Fruit fly (Drosophila melanogaster) whole organism, embryonic: ENCODE measurements around the gene Mgat4b.
A peak's percentile ranks its signal among the peaks of the same experiment; 100 is the strongest.

ENCODE experiments used
- ATbp ChIP-seq: fragments of 200-800 bp; sonication (Bioruptor generic); optimal IDR thresholded peaks from 2 replicates; lab custom pipeline; 2017; ENCODE audit warnings: missing biosample characterization, mild to moderate bottlenecking, missing genetic modification characterization, missing genetic modification reagents
- Ada2b ChIP-seq: fragments of 200-800 bp; sonication (Bioruptor generic); IDR thresholded peaks from 2 replicates; pipeline ENCODE4 v1.3.6; 2022; ENCODE audit warnings: missing biosample characterization, missing genetic modification characterization
- Aef1 ChIP-seq: fragments of 200-800 bp; sonication (Bioruptor generic); IDR thresholded peaks from 3 replicates; pipeline ENCODE4 v1.3.6; 2022; ENCODE audit warnings: missing biosample characterization, missing genetic modification characterization
- CG11085 ChIP-seq: fragments of 200-800 bp; sonication (Bioruptor generic); IDR thresholded peaks from 2 replicates; pipeline ENCODE4 v1.3.6; 2022; ENCODE audit warnings: missing biosample characterization, missing genetic modification characterization
- CG11093 ChIP-seq: fragments of 200-800 bp; sonication (Bioruptor generic); IDR thresholded peaks from 3 replicates; pipeline ENCODE4 v1.3.6; 2022; ENCODE audit warnings: missing biosample characterization, missing genetic modification characterization
- CG14860 ChIP-seq: fragments of 200-800 bp; sonication (Bioruptor generic); IDR thresholded peaks from 3 replicates; pipeline ENCODE4 v1.3.6; 2022; ENCODE audit warnings: missing biosample characterization, missing genetic modification characterization; ENCODE audit not compliant: partially characterized antibody
- CG15011 ChIP-seq: fragments of 200-800 bp; sonication (Bioruptor generic); optimal IDR thresholded peaks from 3 replicates; lab custom pipeline; 2018; ENCODE audit warnings: missing biosample characterization, mild to moderate bottlenecking, missing genetic modification characterization
- CG17328 ChIP-seq: fragments of 200-800 bp; sonication (Bioruptor generic); IDR thresholded peaks from 2 replicates; pipeline ENCODE4 v1.3.6; 2022; ENCODE audit warnings: missing biosample characterization, missing genetic modification characterization
- CG1832 ChIP-seq: fragments of 200-800 bp; sonication (Bioruptor generic); optimal IDR thresholded peaks from 2 replicates; lab custom pipeline; 2017; ENCODE audit warnings: missing biosample characterization, mild to moderate bottlenecking, missing genetic modification characterization, inconsistent platforms
- CG2199 ChIP-seq: fragments of 200-800 bp; sonication (Bioruptor generic); IDR thresholded peaks from 3 replicates; pipeline ENCODE4 v1.3.6; 2022; ENCODE audit warnings: missing biosample characterization, missing genetic modification characterization
- CG32532 ChIP-seq: fragments of 200-800 bp; sonication (Bioruptor generic); IDR thresholded peaks from 2 replicates; pipeline ENCODE4 v1.3.6; 2022; ENCODE audit warnings: missing biosample characterization, missing genetic modification characterization
- CG33213 ChIP-seq: fragments of 200-800 bp; sonication (Bioruptor generic); optimal IDR thresholded peaks from 3 replicates; lab custom pipeline; 2016; ENCODE audit warnings: missing biosample characterization, missing genetic modification characterization
- CG3407 ChIP-seq: fragments of 200-800 bp; sonication (Bioruptor generic); optimal IDR thresholded peaks from 2 replicates; lab custom pipeline; 2018; ENCODE audit warnings: missing biosample characterization, mild to moderate bottlenecking, missing genetic modification characterization
- CG4404 ChIP-seq: fragments of 200-800 bp; sonication (Bioruptor generic); IDR thresholded peaks from 2 replicates; pipeline ENCODE4 v1.3.6; 2022; ENCODE audit warnings: missing biosample characterization, missing genetic modification characterization
- CG5245 ChIP-seq: fragments of 200-800 bp; sonication (Bioruptor generic); optimal IDR thresholded peaks from 3 replicates; lab custom pipeline; 2016; ENCODE audit warnings: missing biosample characterization, missing genetic modification characterization
- CG6272 ChIP-seq: fragments of 200-800 bp; sonication (Bioruptor generic); IDR thresholded peaks from 2 replicates; pipeline ENCODE4 v1.3.6; 2022; ENCODE audit warnings: missing biosample characterization, missing genetic modification characterization
- CG6813 ChIP-seq: fragments of 200-800 bp; sonication (Bioruptor generic); optimal IDR thresholded peaks from 2 replicates; lab custom pipeline; 2017; ENCODE audit warnings: missing biosample characterization, missing genetic modification characterization, mild to moderate bottlenecking, moderate library complexity, missing genetic modification reagents
- CG8765 ChIP-seq: fragments of 200-800 bp; sonication (Bioruptor generic); IDR thresholded peaks from 2 replicates; pipeline ENCODE4 v1.3.6; 2022; ENCODE audit warnings: missing biosample characterization, missing genetic modification characterization
- CG9437 ChIP-seq: fragments of 200-800 bp; sonication (Bioruptor generic); optimal IDR thresholded peaks from 2 replicates; lab custom pipeline; 2018; ENCODE audit warnings: missing biosample characterization, mild to moderate bottlenecking, missing genetic modification characterization
- Dbx ChIP-seq: fragments of 200-800 bp; sonication (Bioruptor generic); IDR thresholded peaks from 3 replicates; pipeline ENCODE4 v1.3.6; 2022; ENCODE audit warnings: missing biosample characterization, missing genetic modification characterization
- Hmr ChIP-seq: fragments of 200-800 bp; sonication (Bioruptor generic); optimal IDR thresholded peaks from 3 replicates; lab custom pipeline; 2017; ENCODE audit warnings: mild to moderate bottlenecking, missing biosample characterization, missing genetic modification reagents, missing genetic modification characterization
- Hr78 ChIP-seq, 2 experiments: fragments of 200-800 bp in 1 of 2; fragments of >200 bp in 1 of 2; sonication (Bioruptor generic) in 1 of 2; optimal IDR thresholded peaks; 2 replicates each; lab custom pipeline; 2017 to 2019; ENCODE audit warnings: missing biosample characterization in 2 of 2, missing genetic modification characterization in 2 of 2, mild to moderate bottlenecking in 1 of 2, moderate library complexity in 1 of 2
- Optix ChIP-seq: fragments of 200-800 bp; sonication (Bioruptor generic); IDR thresholded peaks from 3 replicates; pipeline ENCODE4 v1.3.6; 2022; ENCODE audit warnings: missing biosample characterization, missing genetic modification characterization
- PHDP ChIP-seq: fragments of 200-800 bp; sonication (Bioruptor generic); optimal IDR thresholded peaks from 3 replicates; lab custom pipeline; 2018; ENCODE audit warnings: missing biosample characterization, mild to moderate bottlenecking, missing genetic modification characterization, moderate library complexity
- Pdp1 ChIP-seq, 2 experiments: fragments of 200-800 bp; sonication (Bioruptor generic); optimal IDR thresholded peaks; 3 replicates each; lab custom pipeline; 2016; ENCODE audit warnings: missing biosample characterization in 2 of 2, missing genetic modification characterization in 2 of 2, mild to moderate bottlenecking in 1 of 2, moderate library complexity in 1 of 2
- Ptx1 ChIP-seq: fragments of 200-800 bp; sonication (Bioruptor generic); IDR thresholded peaks from 2 replicates; pipeline ENCODE4 v1.3.6; 2022; ENCODE audit warnings: missing biosample characterization, missing genetic modification characterization
- Sin3A ChIP-seq: fragments of >200 bp; optimal IDR thresholded peaks from 2 replicates; lab custom pipeline; 2018
- Sox102F ChIP-seq: fragments of 200-800 bp; sonication (Bioruptor generic); optimal IDR thresholded peaks from 2 replicates; lab custom pipeline; 2018; ENCODE audit warnings: missing biosample characterization, mild to moderate bottlenecking, missing genetic modification characterization, moderate library complexity
- Stat92E ChIP-seq, 3 experiments: fragments of >200 bp in 2 of 3; fragments of 200-800 bp in 1 of 3; sonication (Bioruptor generic) in 1 of 3; optimal IDR thresholded peaks; 2 replicates each; lab custom pipeline; 2017 to 2019; ENCODE audit warnings: missing biosample characterization in 3 of 3, missing genetic modification characterization in 3 of 3, mild to moderate bottlenecking in 1 of 3, moderate library complexity in 1 of 3
- Xbp1 ChIP-seq: fragments of 200-800 bp; sonication (Bioruptor generic); optimal IDR thresholded peaks from 3 replicates; lab custom pipeline; 2016; ENCODE audit warnings: missing biosample characterization, mild to moderate bottlenecking, missing genetic modification characterization
- Xrp1 ChIP-seq: fragments of 200-800 bp; sonication (Bioruptor generic); IDR thresholded peaks from 2 replicates; pipeline ENCODE4 v1.3.6; 2022; ENCODE audit warnings: missing biosample characterization, missing genetic modification characterization
- ap ChIP-seq: fragments of 200-800 bp; sonication (Bioruptor generic); IDR thresholded peaks from 2 replicates; pipeline ENCODE4 v1.3.6; 2022; ENCODE audit warnings: missing biosample characterization, missing genetic modification characterization
- dpn ChIP-seq, 2 experiments: fragments of 200-800 bp; sonication (Bioruptor generic); optimal IDR thresholded peaks; 3 replicates each; lab custom pipeline; 2016; ENCODE audit warnings: missing biosample characterization in 2 of 2, missing genetic modification characterization in 2 of 2
- emc ChIP-seq: fragments of 200-800 bp; sonication (Bioruptor generic); optimal IDR thresholded peaks from 2 replicates; lab custom pipeline; 2016; ENCODE audit warnings: missing biosample characterization, missing genetic modification characterization
- eyg ChIP-seq: fragments of 200-800 bp; sonication (Bioruptor generic); optimal IDR thresholded peaks from 3 replicates; lab custom pipeline; 2016; ENCODE audit warnings: missing biosample characterization, missing genetic modification characterization
- fd64A ChIP-seq: fragments of 200-800 bp; sonication (Bioruptor generic); optimal IDR thresholded peaks from 3 replicates; lab custom pipeline; 2018; ENCODE audit warnings: missing biosample characterization, mild to moderate bottlenecking, missing genetic modification characterization
- ftz-f1 ChIP-seq: fragments of 200-800 bp; sonication (Bioruptor generic); optimal IDR thresholded peaks from 2 replicates; lab custom pipeline; 2016; ENCODE audit warnings: missing biosample characterization, missing genetic modification characterization
- fu2 ChIP-seq: fragments of 200-800 bp; sonication (Bioruptor generic); optimal IDR thresholded peaks from 2 replicates; lab custom pipeline; 2016; ENCODE audit warnings: missing biosample characterization, missing genetic modification characterization
- jing ChIP-seq: fragments of 200-800 bp; sonication (Bioruptor generic); optimal IDR thresholded peaks from 2 replicates; lab custom pipeline; 2018; ENCODE audit warnings: missing biosample characterization, mild to moderate bottlenecking, missing genetic modification characterization
- mld ChIP-seq: fragments of 200-800 bp; sonication (Bioruptor generic); IDR thresholded peaks from 3 replicates; pipeline ENCODE4 v1.3.6; 2022; ENCODE audit warnings: missing biosample characterization, missing genetic modification characterization; ENCODE audit not compliant: partially characterized antibody
- nau ChIP-seq: fragments of 200-800 bp; sonication (Bioruptor generic); optimal IDR thresholded peaks from 3 replicates; lab custom pipeline; 2017; ENCODE audit warnings: missing biosample characterization, mild to moderate bottlenecking, missing genetic modification characterization, missing genetic modification reagents
- pfk ChIP-seq: fragments of 200-800 bp; sonication (Bioruptor generic); optimal IDR thresholded peaks from 2 replicates; lab custom pipeline; 2018; ENCODE audit warnings: missing biosample characterization, mild to moderate bottlenecking, missing genetic modification characterization, moderate library complexity
- sim ChIP-seq: fragments of 200-800 bp; sonication (Bioruptor generic); IDR thresholded peaks from 2 replicates; pipeline ENCODE4 v1.3.6; 2022; ENCODE audit warnings: missing biosample characterization, missing genetic modification characterization
- sna ChIP-seq: fragments of 200-800 bp; sonication (Bioruptor generic); IDR thresholded peaks from 2 replicates; pipeline ENCODE4 v1.3.6; 2022; ENCODE audit warnings: missing biosample characterization, missing genetic modification characterization; ENCODE audit not compliant: partially characterized antibody
- so ChIP-seq: fragments of 200-800 bp; sonication (Bioruptor generic); IDR thresholded peaks from 3 replicates; pipeline ENCODE4 v1.3.6; 2022; ENCODE audit warnings: missing biosample characterization, missing genetic modification characterization
- sqz ChIP-seq: fragments of 200-800 bp; sonication (Bioruptor generic); optimal IDR thresholded peaks from 3 replicates; lab custom pipeline; 2018; ENCODE audit warnings: missing biosample characterization, mild to moderate bottlenecking, missing genetic modification characterization
- ssp ChIP-seq: fragments of 200-800 bp; sonication (Bioruptor generic); IDR thresholded peaks from 2 replicates; pipeline ENCODE4 v1.3.6; 2022; ENCODE audit warnings: missing biosample characterization, missing genetic modification characterization
- sug ChIP-seq: fragments of 200-800 bp; optimal IDR thresholded peaks from 2 replicates; lab custom pipeline; 2019; ENCODE audit warnings: missing biosample characterization, mild to moderate bottlenecking, missing genetic modification characterization, moderate library complexity
- zf30C ChIP-seq: fragments of 200-800 bp; sonication (Bioruptor generic); optimal IDR thresholded peaks from 3 replicates; lab custom pipeline; 2018; ENCODE audit warnings: missing biosample characterization, mild to moderate bottlenecking, missing genetic modification characterization

Gene Mgat4b

DNA sequence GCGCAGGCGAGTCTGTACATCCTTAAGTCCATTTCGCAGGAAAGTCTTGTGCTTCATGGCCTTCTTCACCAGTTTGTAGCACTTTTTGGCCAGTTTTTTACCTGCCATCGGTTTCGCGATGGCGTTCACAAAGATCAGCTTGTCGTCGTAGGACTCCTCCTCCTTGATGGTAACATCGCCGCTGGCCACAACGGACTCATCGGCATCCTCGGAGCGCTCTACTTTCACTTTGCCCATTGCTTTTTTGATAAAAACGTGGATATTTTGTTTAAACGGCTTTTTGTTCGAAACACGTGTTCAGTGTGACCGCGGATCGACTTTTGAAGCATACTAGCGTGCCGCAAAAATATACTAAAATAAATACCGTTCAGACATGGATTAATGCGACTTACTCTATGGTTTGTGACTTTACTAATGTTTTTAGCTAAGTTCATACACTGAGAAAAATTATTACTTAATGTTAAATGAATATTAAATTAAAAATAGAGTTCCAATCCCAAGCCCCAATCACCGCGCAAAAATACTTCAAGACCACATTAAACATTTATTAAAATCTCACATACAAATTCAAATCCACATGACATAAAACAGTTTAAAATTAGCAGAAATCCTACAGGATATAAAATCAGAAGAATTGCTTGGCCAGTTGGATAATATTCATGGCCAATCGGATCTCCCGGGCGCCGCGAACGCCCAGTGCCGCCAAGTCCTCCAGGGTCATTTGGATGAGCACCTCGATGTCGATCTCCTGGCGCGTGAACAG lies 33.0 kb upstream of the Mgat4b start, which contains the start of gene NHP2 (continued):
- TF ChIP-seq sug (no peak), ftz-f1 (GFP tag; lab: Kevin White, UChicago) (no peak), Hmr (peak; percentile 91), mld (no peak), CG8765 (GFP tag; lab: Robert Waterston, UW) (no peak), CG4404 (GFP tag; lab: Robert Waterston, UW) (no peak), Ada2b (peak; percentile 63), sna (GFP tag; lab: Robert Waterston, UW) (no peak), Xbp1 (GFP tag; lab: Kevin White, UChicago) (peak; percentile 87), Stat92E (GFP tag; optimal IDR thresholded peaks at IDR 0.05; lab: Kevin White, UChicago) (peak in 1 of 3 experiments; percentile 24), sqz (GFP tag; lab: Kevin White, UChicago) (no peak), CG17328 (GFP tag; lab: Robert Waterston, UW) (peak; percentile 84), CG6272 (GFP tag; lab: Robert Waterston, UW) (no peak), Optix (GFP tag; lab: Robert Waterston, UW) (no peak), CG11093 (GFP tag; lab: Robert Waterston, UW) (peak; percentile 42; the same call in 2 of the 3 replicates), Xrp1 (peak; percentile 88), CG14860 (GFP tag; lab: Robert Waterston, UW) (no peak), CG11085 (GFP tag; lab: Robert Waterston, UW) (peak; percentile 68; the same call in 1 of the 2 replicates), pfk (no peak), so (GFP tag; lab: Robert Waterston, UW) (peak; percentile 80; the same call in 2 of the 3 replicates), Hr78 (GFP tag; optimal IDR thresholded peaks at IDR 0.05; lab: Kevin White, UChicago) (peak in 1 of 2 experiments; percentile 94), CG3407 (GFP tag; lab: Kevin White, UChicago) (peak; percentile 72), Sin3A (lab: Kevin White, UChicago) (peak; percentile 22), nau (no peak), CG9437 (GFP tag; lab: Kevin White, UChicago) (peak; percentile 74), sim (GFP tag; lab: Robert Waterston, UW) (peak; percentile 51), ssp (GFP tag; lab: Robert Waterston, UW) (peak; percentile 65), CG33213 (GFP tag; lab: Kevin White, UChicago) (peak; percentile 43), Pdp1 (GFP tag; optimal IDR thresholded peaks at IDR 0.05; lab: Kevin White, UChicago) (peak in 1 of 2 experiments; percentile 65), ap (peak; percentile 72; the same call in 1 of the 2 replicates), Ptx1 (GFP tag; lab: Robert Waterston, UW) (peak; percentile 77), CG2199 (GFP tag; lab: Robert Waterston, UW) (0 out of 3 replicates have a peak, but pooled peaks have one; percentile 33), CG5245 (peak; percentile 78), Dbx (GFP tag; lab: Robert Waterston, UW) (peak; percentile 87), emc (GFP tag; lab: Kevin White, UChicago) (no peak), zf30C (GFP tag; lab: Kevin White, UChicago) (peak; percentile 96), ATbp (GFP tag; lab: Kevin White, UChicago) (peak; percentile 80), CG32532 (GFP tag; lab: Robert Waterston, UW) (peak; percentile 90), fd64A (GFP tag; lab: Kevin White, UChicago) (no peak), PHDP (tag; lab: Kevin White, UChicago) (no peak), jing (peak; percentile 62), eyg (GFP tag; lab: Kevin White, UChicago) (peak; percentile 45), CG15011 (GFP tag; lab: Kevin White, UChicago) (no peak), CG6813 (GFP tag; lab: Kevin White, UChicago) (peak; percentile 79), Sox102F (GFP tag; lab: Kevin White, UChicago) (no peak), fu2 (GFP tag; lab: Kevin White, UChicago) (peak; percentile 18), dpn (GFP tag; optimal IDR thresholded peaks at IDR 0.05; lab: Kevin White, UChicago) (peak; percentile 57 to 82), Aef1 (GFP tag; lab: Robert Waterston, UW) (peak; percentile 71), CG1832 (GFP tag; lab: Kevin White, UChicago) (no peak)
